Fruit fly (Drosophila melanogaster) whole organism, wandering third instar larva: ENCODE results near the gene CG44040.

Source experiments
- CG32264 ChIP-seq: fragments of 200-800 bp; sonication (Bioruptor generic); optimal IDR thresholded peaks from 2 replicates; lab custom pipeline; 2016; ENCODE audit warnings: missing biosample characterization, missing genetic modification characterization
- Dif ChIP-seq: fragments of 200-275, 200-300 bp; sonication (Bioruptor generic); optimal IDR thresholded peaks from 2 replicates; lab custom pipeline; 2018; ENCODE audit warnings: missing biosample characterization, missing genetic modification characterization; ENCODE audit not compliant: partially characterized antibody
- Hr83 ChIP-seq: fragments of 200-300 bp; sonication (Bioruptor generic); optimal IDR thresholded peaks from 2 replicates; lab custom pipeline; 2016; ENCODE audit warnings: missing biosample characterization, mild to moderate bottlenecking, missing genetic modification characterization, moderate library complexity; ENCODE audit not compliant: poor library complexity, severe bottlenecking
- Jra ChIP-seq: sonication (Bioruptor generic); optimal IDR thresholded peaks from 2 replicates; lab custom pipeline; 2016; ENCODE audit warnings: missing biosample characterization, missing genetic modification characterization
- Myc ChIP-seq: fragments of >200 bp; optimal IDR thresholded peaks from 2 replicates; lab custom pipeline; 2017
- h ChIP-seq: fragments of 200-800 bp; sonication (Bioruptor generic); optimal IDR thresholded peaks from 3 replicates; lab custom pipeline; 2016; ENCODE audit warnings: missing biosample characterization, mild to moderate bottlenecking, missing genetic modification characterization
- jim ChIP-seq: fragments of 175-275, 200-325 bp; sonication (Bioruptor generic); optimal IDR thresholded peaks from 2 replicates; lab custom pipeline; 2016; ENCODE audit warnings: missing biosample characterization, mild to moderate bottlenecking, missing genetic modification characterization
- lola ChIP-seq: fragments of >200 bp; optimal IDR thresholded peaks from 2 replicates; lab custom pipeline; 2017; ENCODE audit warnings: missing biosample characterization, missing genetic modification characterization
- pan ChIP-seq: fragments of >200 bp; optimal IDR thresholded peaks from 2 replicates; lab custom pipeline; 2017
- sv ChIP-seq: fragments of 200-800 bp; sonication (Bioruptor generic); optimal IDR thresholded peaks from 3 replicates; lab custom pipeline; 2016; ENCODE audit warnings: missing biosample characterization, missing genetic modification characterization
- usp ChIP-seq: fragments of >200 bp; optimal IDR thresholded peaks from 2 replicates; lab custom pipeline; 2017; ENCODE audit warnings: missing biosample characterization, missing genetic modification characterization

dm6 chr3R:15293005-15293877 is 26.9 kb upstream of the CG44040 start:
- no peak for TF ChIP-seq Myc (lab: Kevin White, UChicago)
- TF ChIP-seq Hr83: no peak
- no peak for TF ChIP-seq Dif (GFP tag; lab: Kevin White, UChicago)
- no peak for TF ChIP-seq CG32264 (GFP tag; lab: Kevin White, UChicago)
- TF ChIP-seq lola: no peak
- TF ChIP-seq Jra: no peak
- TF ChIP-seq sv: no peak
- peak; percentile 59 for TF ChIP-seq h (GFP tag; lab: Kevin White, UChicago)
- TF ChIP-seq jim (GFP tag; lab: Kevin White, UChicago): peak; percentile 65
- no peak for TF ChIP-seq usp (GFP tag; lab: Kevin White, UChicago)
- TF ChIP-seq pan: no peak
